Fruit fly (Drosophila melanogaster): ENCODE data around the gene CG8349.

DNA sequence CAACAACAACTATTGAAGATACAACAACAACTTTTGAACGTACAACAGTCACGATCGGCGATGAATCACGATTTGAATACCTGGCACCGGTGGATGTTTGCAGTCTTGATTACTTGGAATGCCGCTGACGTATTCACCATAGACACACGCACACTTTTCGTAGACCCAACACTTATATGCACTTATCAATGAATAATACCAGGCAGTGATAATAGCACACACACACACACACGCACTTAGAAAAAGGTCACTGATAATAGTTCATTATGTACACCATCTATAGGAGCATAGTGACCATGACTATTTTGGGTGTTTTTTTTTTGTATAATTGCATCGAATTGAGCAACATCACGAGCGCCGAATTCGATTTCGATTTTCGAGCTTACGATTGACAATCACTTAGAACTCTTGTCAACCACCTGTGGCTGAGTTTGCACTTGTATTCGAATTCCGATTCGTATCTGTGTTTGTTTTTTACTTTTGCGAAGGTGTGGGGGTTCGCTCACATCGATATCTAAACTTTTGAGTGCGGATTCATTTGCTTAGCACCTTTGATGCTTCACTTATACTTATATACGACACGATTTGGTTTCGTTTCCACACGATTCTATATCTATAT lies 23.4 kb downstream of the CG8349 start:
- TF ChIP-seq CG8478 (optimal IDR thresholded peaks at IDR 0.05) (no peak), CTCF (optimal IDR thresholded peaks at IDR 0.05) (no peak)
